Fruit fly (Drosophila melanogaster): ENCODE results near the gene CG17991.

Gene CG17991

dm6 chr3R:27204694-27205414, 36.2 kb upstream of the CG17991 start (continued):
- TF ChIP-seq Vsx1 (GFP tag; optimal IDR thresholded peaks at IDR 0.05): no peak
- TF ChIP-seq run (tag; optimal IDR thresholded peaks at IDR 0.05): no peak
- no peak for TF ChIP-seq CG11696 (GFP tag; IDR thresholded peaks at IDR 0.05)
- TF ChIP-seq pum (GFP tag; optimal IDR thresholded peaks at IDR 0.05): no peak
- TF ChIP-seq Ets97D (GFP tag; optimal IDR thresholded peaks at IDR 0.05): no peak
- no peak for TF ChIP-seq CG4854 (GFP tag; optimal IDR thresholded peaks at IDR 0.05)
- peak; percentile 1 for TF ChIP-seq sd (tag; optimal IDR thresholded peaks at IDR 0.05)
- TF ChIP-seq sima (GFP tag; optimal IDR thresholded peaks at IDR 0.05): no peak
- no peak for TF ChIP-seq Meics (GFP tag; optimal IDR thresholded peaks at IDR 0.05)
- no peak for TF ChIP-seq da (GFP tag; optimal IDR thresholded peaks at IDR 0.05)
- TF ChIP-seq sug (tag; optimal IDR thresholded peaks at IDR 0.05): no peak
- no peak for TF ChIP-seq CG1602 (GFP tag; optimal IDR thresholded peaks at IDR 0.05)
- no peak for TF ChIP-seq CG1529 (GFP tag; optimal IDR thresholded peaks at IDR 0.05)
- TF ChIP-seq CG3281 (GFP tag; optimal IDR thresholded peaks at IDR 0.05): no peak
- peak; percentile 61 for TF ChIP-seq dmrt11E (tag; optimal IDR thresholded peaks at IDR 0.05)
- TF ChIP-seq al (GFP tag; IDR thresholded peaks at IDR 0.05): no peak
- no peak for TF ChIP-seq CG33557 (GFP tag; optimal IDR thresholded peaks at IDR 0.05)
- TF ChIP-seq D19A (tag; optimal IDR thresholded peaks at IDR 0.05): peak; percentile 33
- TF ChIP-seq CG6254 (GFP tag; optimal IDR thresholded peaks at IDR 0.05): peak; percentile 41
- TF ChIP-seq Hr39 (optimal IDR thresholded peaks at IDR 0.05): no peak
- no peak for TF ChIP-seq CG17568 (GFP tag; optimal IDR thresholded peaks at IDR 0.05)

DNA sequence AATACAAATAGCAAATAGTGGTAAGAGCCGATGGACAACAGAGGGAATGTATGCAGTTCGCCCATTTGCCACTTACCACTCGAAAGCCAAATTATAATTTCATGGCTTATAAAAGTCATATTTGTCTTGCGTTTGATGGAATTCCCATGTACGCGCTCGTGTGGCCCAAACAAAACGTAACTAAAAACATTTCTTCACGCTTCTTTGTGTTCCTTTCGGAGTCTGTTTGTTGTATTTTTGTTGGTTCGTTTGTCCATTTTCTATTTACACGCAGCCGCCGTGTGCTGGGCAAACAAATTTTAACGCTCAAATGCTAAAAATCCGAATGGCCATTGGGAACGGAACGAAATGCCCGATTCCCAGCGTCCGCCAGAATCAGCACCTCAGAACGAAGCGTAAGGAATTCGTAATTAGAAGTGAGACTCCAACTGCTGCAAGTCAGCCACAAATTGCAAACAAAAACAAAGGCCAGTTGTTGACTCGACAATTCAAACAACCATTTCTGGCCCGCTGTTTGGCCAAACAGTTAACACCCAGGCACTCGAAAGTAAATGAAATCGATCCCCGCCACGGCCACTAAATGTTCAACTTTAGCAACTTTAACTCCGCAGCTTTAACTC, 32.2 kb upstream of the CG17991 start:
- TF ChIP-seq Myb (GFP tag; optimal IDR thresholded peaks at IDR 0.05) (no peak), CG9437 (GFP tag; optimal IDR thresholded peaks at IDR 0.05) (no peak), CG17802 (tag; optimal IDR thresholded peaks at IDR 0.05) (no peak), CG10959 (GFP tag; IDR thresholded peaks at IDR 0.05) (0 out of 2 replicates have a peak, but pooled peaks have one; percentile 16), CG11723 (GFP tag; optimal IDR thresholded peaks at IDR 0.05) (peak; percentile 34), Opbp (GFP tag; IDR thresholded peaks at IDR 0.05; ENCODE audit: partially characterized antibody) (no peak), lilli (GFP tag; optimal IDR thresholded peaks at IDR 0.05) (no peak), cg (GFP tag; optimal IDR thresholded peaks at IDR 0.05) (no peak), HLH3B (GFP tag; IDR thresholded peaks at IDR 0.05) (peak; percentile 63; the same call in 1 of the 2 replicates), ind (GFP tag; optimal IDR thresholded peaks at IDR 0.05) (no peak), CG9797 (GFP tag; optimal IDR thresholded peaks at IDR 0.05) (no peak), CG10565 (GFP tag; optimal IDR thresholded peaks at IDR 0.05) (no peak), CG4404 (GFP tag; IDR thresholded peaks at IDR 0.05) (peak; percentile 22; the same call in 1 of the 2 replicates), Eip74EF (GFP tag; optimal IDR thresholded peaks at IDR 0.05) (no peak), CG14667 (GFP tag; IDR thresholded peaks at IDR 0.05) (no peak), croc (GFP tag; conservative IDR thresholded peaks at IDR 0.05) (no peak), Kr (GFP tag; optimal IDR thresholded peaks at IDR 0.05) (no peak), lov (optimal IDR thresholded peaks at IDR 0.05) (no peak), lov (GFP tag; IDR thresholded peaks at IDR 0.05) (0 out of 3 replicates have a peak, but pooled peaks have one; percentile 58), CG12659 (GFP tag; optimal IDR thresholded peaks at IDR 0.05) (peak; percentile 36), Nf-YC (tag; optimal IDR thresholded peaks at IDR 0.05) (no peak), Hr3 (GFP tag; optimal IDR thresholded peaks at IDR 0.05) (no peak), seq (GFP tag; IDR thresholded peaks at IDR 0.05) (peak; percentile 74; the same call in 1 of the 2 replicates), ems (GFP tag; optimal IDR thresholded peaks at IDR 0.05) (no peak), pho (GFP tag; optimal IDR thresholded peaks at IDR 0.05) (peak; percentile 19), Sry-δ (GFP tag; optimal IDR thresholded peaks at IDR 0.05) (peak; percentile 19), TFAM (GFP tag; optimal IDR thresholded peaks at IDR 0.05) (no peak), cad (GFP tag; optimal IDR thresholded peaks at IDR 0.05) (no peak), pb (GFP tag; optimal IDR thresholded peaks at IDR 0.05) (no peak)
